Worm (Caenorhabditis elegans) whole organism, young adult: ENCODE measurements around the gene nifk-1.

Experiments
- F39B2.1 ChIP-seq: fragments of 200-800 bp; sonication (Bioruptor generic); IDR thresholded peaks from 2 replicates; pipeline ENCODE4 v1.3.6; 2022; ENCODE audit warnings: missing genetic modification reagents, missing genetic modification characterization, missing compliant biosample characterization
- dpl-1 ChIP-seq: fragments of 150-350 bp; optimal IDR thresholded peaks from 2 replicates; lab custom pipeline; 2014; ENCODE audit warnings: missing biosample characterization, missing genetic modification reagents, missing genetic modification characterization
- hlh-12 ChIP-seq: sonication (generic microtip); optimal IDR thresholded peaks from 2 replicates; lab custom pipeline; 2016; ENCODE audit warnings: missing genetic modification characterization, missing compliant biosample characterization
- let-526 ChIP-seq: fragments of 200-800 bp; sonication (Bioruptor generic); IDR thresholded peaks from 2 replicates; pipeline ENCODE4 v1.3.6; 2022; ENCODE audit warnings: missing genetic modification reagents, missing genetic modification characterization, missing compliant biosample characterization
- lsl-1 ChIP-seq: fragments of 200-800 bp; sonication (Bioruptor generic); optimal IDR thresholded peaks from 2 replicates; lab custom pipeline; 2018; ENCODE audit warnings: mild to moderate bottlenecking, missing genetic modification characterization, moderate library complexity, missing compliant biosample characterization
- nfya-1 ChIP-seq: sonication (generic microtip); optimal IDR thresholded peaks from 2 replicates; lab custom pipeline; 2017; ENCODE audit warnings: antibody characterized with exemption, missing compliant biosample characterization, missing genetic modification characterization, borderline replicate concordance; ENCODE audit not compliant: insufficient read depth
- pha-4 ChIP-seq: fragments of 150-350 bp; sonication (generic microtip); optimal IDR thresholded peaks from 2 replicates; lab custom pipeline; 2014; ENCODE audit warnings: missing biosample characterization, missing genetic modification reagents, missing genetic modification characterization

DNA sequence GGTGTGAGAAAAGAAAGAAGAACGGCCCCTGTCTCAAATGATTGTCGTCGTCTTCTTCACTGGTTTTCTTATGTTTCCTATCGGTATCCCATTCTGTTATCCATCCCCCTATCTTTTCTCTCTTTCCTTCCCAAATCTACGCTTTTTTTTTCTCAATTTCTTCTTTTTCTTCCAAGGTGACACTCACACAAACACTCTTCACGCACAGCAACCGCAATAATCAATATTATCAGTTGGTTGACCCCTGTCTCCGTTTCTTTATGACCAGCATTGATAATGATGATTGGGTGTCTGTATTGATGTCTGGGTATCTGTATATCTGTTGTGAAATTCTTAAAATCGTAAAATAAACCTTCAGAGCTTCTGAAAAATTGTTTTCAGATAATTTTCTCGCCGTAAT lies 47.7 kb upstream of the nifk-1 start:
- TF ChIP-seq nfya-1 (no peak), dpl-1 (GFP tag; lab: Kevin White, UChicago) (no peak), F39B2.1 (GFP tag; lab: Robert Waterston, UW) (no peak), pha-4 (tag; lab: Kevin White, UChicago) (no peak), hlh-12 (no peak), let-526 (GFP tag; lab: Robert Waterston, UW) (no peak), lsl-1 (GFP tag; lab: Kevin White, UChicago) (no peak)
